Worm (Caenorhabditis elegans) whole organism, L1 larva: ENCODE measurements around the gene ZK813.7.
A peak's percentile ranks its signal among the peaks of the same experiment; 100 is the strongest.

Source experiments
- F16B12.6 ChIP-seq: fragments of 150-350 bp; optimal IDR thresholded peaks from 2 replicates; lab custom pipeline; 2014; ENCODE audit warnings: missing biosample characterization, missing genetic modification characterization
- Y116A8C.19 ChIP-seq: sonication (generic microtip); optimal IDR thresholded peaks from 2 replicates; lab custom pipeline; 2016; ENCODE audit warnings: missing compliant biosample characterization, missing genetic modification characterization, borderline replicate concordance
- aha-1 ChIP-seq: fragments of 150-350 bp; optimal IDR thresholded peaks from 2 replicates; lab custom pipeline; 2014; ENCODE audit warnings: missing biosample characterization, missing genetic modification characterization
- ama-1 ChIP-seq: fragments of 150-350 bp; optimal IDR thresholded peaks from 2 replicates; lab custom pipeline; 2014
- ceh-8 ChIP-seq: fragments of 200-800 bp; sonication (Bioruptor generic); optimal IDR thresholded peaks from 2 replicates; lab custom pipeline; 2018; ENCODE audit warnings: mild to moderate bottlenecking, missing genetic modification characterization, moderate library complexity, missing compliant biosample characterization
- ceh-82 ChIP-seq, 3 experiments: fragments of 150-350 bp in 1 of 3; sonication (generic microtip) in 2 of 3; optimal IDR thresholded peaks; 2 replicates each; lab custom pipeline; 2014 to 2017; ENCODE audit warnings: missing biosample characterization in 3 of 3, missing genetic modification characterization in 3 of 3
- ceh-88 ChIP-seq: fragments of 200-800 bp; sonication (Bioruptor generic); IDR thresholded peaks from 2 replicates; pipeline ENCODE4 v1.3.6; 2022; ENCODE audit warnings: missing genetic modification characterization, missing compliant biosample characterization
- dsc-1 ChIP-seq: sonication (generic microtip); optimal IDR thresholded peaks from 2 replicates; lab custom pipeline; 2016; ENCODE audit warnings: mild to moderate bottlenecking, missing genetic modification characterization, missing compliant biosample characterization
- egl-27 ChIP-seq, 2 experiments: fragments of 150-350 bp in 1 of 2; sonication (generic microtip); optimal IDR thresholded peaks; 3 replicates each; lab custom pipeline; 2017 to 2018; ENCODE audit warnings: missing biosample characterization in 2 of 2, missing genetic modification characterization in 2 of 2, missing genetic modification reagents in 2 of 2
- elt-3 ChIP-seq, 6 experiments: fragments of 150-350 bp in 1 of 6; sonication (generic microtip); optimal IDR thresholded peaks; 2 replicates each; lab custom pipeline; 2017 to 2018; ENCODE audit warnings: missing biosample characterization in 6 of 6, missing genetic modification characterization in 6 of 6, inconsistent platforms in 1 of 6
- fkh-10 ChIP-seq: sonication (generic microtip); optimal IDR thresholded peaks from 2 replicates; lab custom pipeline; 2017; ENCODE audit warnings: missing biosample characterization, missing genetic modification reagents, missing genetic modification characterization
- fkh-4 ChIP-seq: sonication (generic microtip); optimal IDR thresholded peaks from 2 replicates; lab custom pipeline; 2016; ENCODE audit warnings: missing compliant biosample characterization, missing genetic modification characterization, borderline replicate concordance
- fkh-8 ChIP-seq: sonication (generic microtip); optimal IDR thresholded peaks from 2 replicates; lab custom pipeline; 2016; ENCODE audit warnings: mild to moderate bottlenecking, missing genetic modification characterization, missing compliant biosample characterization
- grh-1 ChIP-seq: fragments of 200-800 bp; sonication (Bioruptor generic); IDR thresholded peaks from 2 replicates; pipeline ENCODE4 v1.3.6; 2022; ENCODE audit warnings: missing genetic modification reagents, missing genetic modification characterization, missing compliant biosample characterization
- hlh-4 ChIP-seq: sonication (generic microtip); optimal IDR thresholded peaks from 2 replicates; lab custom pipeline; 2016; ENCODE audit warnings: mild to moderate bottlenecking, missing genetic modification characterization, missing compliant biosample characterization
- irx-1 ChIP-seq: sonication (generic microtip); optimal IDR thresholded peaks from 2 replicates; lab custom pipeline; 2016; ENCODE audit warnings: missing genetic modification characterization, missing compliant biosample characterization
- jun-1 ChIP-seq: fragments of 150-350 bp; optimal IDR thresholded peaks from 2 replicates; lab custom pipeline; 2014; ENCODE audit warnings: missing biosample characterization, missing genetic modification reagents, missing genetic modification characterization
- lin-35 ChIP-seq, 2 experiments: fragments of 150-350 bp; optimal IDR thresholded peaks; 2 replicates each; lab custom pipeline; 2014; ENCODE audit warnings: missing biosample characterization in 2 of 2, missing genetic modification characterization in 2 of 2, missing genetic modification reagents in 2 of 2
- lir-3 ChIP-seq: sonication (generic microtip); optimal IDR thresholded peaks from 2 replicates; lab custom pipeline; 2016; ENCODE audit warnings: mild to moderate bottlenecking, missing genetic modification characterization, moderate library complexity, missing compliant biosample characterization; ENCODE audit not compliant: poor library complexity
- mef-2 ChIP-seq: fragments of 150-350 bp; optimal IDR thresholded peaks from 2 replicates; lab custom pipeline; 2014; ENCODE audit warnings: missing biosample characterization, missing genetic modification characterization
- nhr-19 ChIP-seq: fragments of 200-800 bp; sonication (Bioruptor generic); conservative IDR thresholded peaks from 2 replicates; pipeline ENCODE4 v1.3.6; 2022; ENCODE audit warnings: missing genetic modification characterization, missing compliant biosample characterization
- nhr-20 ChIP-seq: sonication (generic microtip); optimal IDR thresholded peaks from 2 replicates; lab custom pipeline; 2016; ENCODE audit warnings: mild to moderate bottlenecking, missing genetic modification characterization, missing compliant biosample characterization
- nhr-47 ChIP-seq: sonication (generic microtip); optimal IDR thresholded peaks from 2 replicates; lab custom pipeline; 2016; ENCODE audit warnings: mild to moderate bottlenecking, missing genetic modification characterization, moderate library complexity, missing compliant biosample characterization
- nhr-71 ChIP-seq: sonication (generic microtip); optimal IDR thresholded peaks from 2 replicates; lab custom pipeline; 2016; ENCODE audit warnings: mild to moderate bottlenecking, missing genetic modification characterization, moderate library complexity, missing compliant biosample characterization
- nhr-76 ChIP-seq: sonication (generic microtip); optimal IDR thresholded peaks from 2 replicates; lab custom pipeline; 2017; ENCODE audit warnings: missing biosample characterization, missing genetic modification characterization
- nhr-84 ChIP-seq: sonication (generic microtip); optimal IDR thresholded peaks from 2 replicates; lab custom pipeline; 2017; ENCODE audit warnings: missing biosample characterization, missing genetic modification characterization
- nhr-85 ChIP-seq: sonication (generic microtip); peaks from one replicate; lab custom pipeline; 2016; ENCODE audit warnings: missing genetic modification characterization, inconsistent platforms, missing compliant biosample characterization
- pax-3 ChIP-seq: fragments of 200-800 bp; sonication (Bioruptor generic); optimal IDR thresholded peaks from 2 replicates; lab custom pipeline; 2018; ENCODE audit warnings: mild to moderate bottlenecking, missing genetic modification characterization, moderate library complexity, missing compliant biosample characterization
- rnt-1 ChIP-seq: sonication (generic microtip); optimal IDR thresholded peaks from 2 replicates; lab custom pipeline; 2016; ENCODE audit warnings: mild to moderate bottlenecking, missing genetic modification characterization, moderate library complexity, missing compliant biosample characterization
- snpc-4 ChIP-seq: fragments of 150-350 bp; optimal IDR thresholded peaks from 2 replicates; lab custom pipeline; 2014; ENCODE audit warnings: missing biosample characterization, missing genetic modification characterization
- sox-4 ChIP-seq: sonication (generic microtip); optimal IDR thresholded peaks from 2 replicates; lab custom pipeline; 2016; ENCODE audit warnings: missing genetic modification characterization, missing compliant biosample characterization
- sptf-1 ChIP-seq: fragments of 150-350 bp; optimal IDR thresholded peaks from 2 replicates; lab custom pipeline; 2014; ENCODE audit warnings: missing biosample characterization, missing genetic modification characterization
- tbx-2 ChIP-seq: sonication (generic microtip); optimal IDR thresholded peaks from 2 replicates; lab custom pipeline; 2016; ENCODE audit warnings: missing genetic modification characterization, missing compliant biosample characterization
- unc-130 ChIP-seq: fragments of 150-350 bp; optimal IDR thresholded peaks from 2 replicates; lab custom pipeline; 2017; ENCODE audit warnings: missing biosample characterization, missing genetic modification characterization, inconsistent platforms
- unc-98 ChIP-seq: fragments of 200-800 bp; sonication (Bioruptor generic); IDR thresholded peaks from 2 replicates; pipeline ENCODE4 v1.3.6; 2022; ENCODE audit warnings: missing genetic modification characterization, missing compliant biosample characterization
- vab-15 ChIP-seq: sonication (generic microtip); optimal IDR thresholded peaks from 2 replicates; lab custom pipeline; 2017; ENCODE audit warnings: missing genotype, mild to moderate bottlenecking, missing genetic modification characterization, missing compliant biosample characterization
- zag-1 ChIP-seq: fragments of 150-350 bp; optimal IDR thresholded peaks from 2 replicates; lab custom pipeline; 2014; ENCODE audit warnings: missing biosample characterization, missing genetic modification characterization

Gene ZK813.7

DNA sequence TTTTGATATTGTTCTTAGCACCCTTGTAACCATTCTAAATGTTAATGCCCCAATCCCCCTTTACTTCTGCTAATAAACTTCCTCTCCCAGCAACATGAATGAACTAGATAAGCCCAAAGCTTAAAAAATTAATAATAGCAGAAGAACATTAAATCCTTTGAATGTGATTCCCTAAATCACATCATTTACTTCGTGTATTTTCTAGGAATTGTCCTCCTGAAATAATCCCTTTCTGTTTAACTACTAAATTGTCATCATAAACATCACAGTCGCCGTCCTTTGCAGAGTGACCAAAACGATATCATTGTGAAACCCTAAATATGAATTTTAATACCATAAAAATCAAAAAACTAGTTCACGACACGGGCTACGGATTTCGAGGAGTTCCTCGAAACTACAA is 28.6 kb upstream of the ZK813.7 start:
- TF ChIP-seq nhr-85 (no peak), aha-1 (tag; lab: Kevin White, UChicago) (no peak), nhr-47 (tag; lab: Kevin White, UChicago) (peak; percentile 17), nhr-84 (no peak), egl-27 (tag; optimal IDR thresholded peaks at IDR 0.05; lab: Kevin White, UChicago) (no peak), zag-1 (tag; lab: Kevin White, UChicago) (no peak), dsc-1 (peak; percentile 87), pax-3 (tag; lab: Kevin White, UChicago) (peak; percentile 58), fkh-8 (peak; percentile 6), sox-4 (tag; lab: Kevin White, UChicago) (peak; percentile 34)

DNA sequence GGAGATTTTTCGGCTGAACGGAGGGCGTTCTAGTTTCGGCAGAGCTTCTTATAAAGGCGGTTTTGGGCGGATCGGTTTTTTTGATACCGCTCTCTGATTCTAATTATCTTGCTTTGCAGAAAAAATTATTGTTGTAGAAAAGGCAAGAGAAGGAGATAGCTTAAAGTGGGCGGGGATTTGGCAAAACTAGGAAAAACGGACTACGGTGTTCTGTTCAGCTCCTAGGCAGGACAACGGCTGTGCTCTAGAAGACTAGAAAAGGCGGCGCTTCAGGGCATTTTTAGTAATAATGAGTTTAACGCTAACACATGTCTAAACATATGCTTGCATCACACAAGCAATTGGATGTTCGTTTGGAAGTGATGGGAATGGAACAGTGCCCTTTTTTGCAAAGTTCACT is 25.5 kb upstream of the ZK813.7 start, which contains the start of gene C04F6.7:
TSS of gene C04F6.7 (minus strand) at position 101 of the 400 bp plus-strand sequence.
- TF ChIP-seq fkh-10 (GFP tag; lab: Kevin White, UChicago) (no peak), fkh-4 (tag; lab: Kevin White, UChicago) (no peak), rnt-1 (tag; lab: Kevin White, UChicago) (no peak), grh-1 (GFP tag; lab: Robert Waterston, UW) (no peak), ceh-88 (GFP tag; lab: Robert Waterston, UW) (no peak), ceh-82 (tag; optimal IDR thresholded peaks at IDR 0.05; lab: Kevin White, UChicago) (no peak), snpc-4 (tag; lab: Kevin White, UChicago) (no peak), Y116A8C.19 (tag; lab: Kevin White, UChicago) (no peak)

DNA sequence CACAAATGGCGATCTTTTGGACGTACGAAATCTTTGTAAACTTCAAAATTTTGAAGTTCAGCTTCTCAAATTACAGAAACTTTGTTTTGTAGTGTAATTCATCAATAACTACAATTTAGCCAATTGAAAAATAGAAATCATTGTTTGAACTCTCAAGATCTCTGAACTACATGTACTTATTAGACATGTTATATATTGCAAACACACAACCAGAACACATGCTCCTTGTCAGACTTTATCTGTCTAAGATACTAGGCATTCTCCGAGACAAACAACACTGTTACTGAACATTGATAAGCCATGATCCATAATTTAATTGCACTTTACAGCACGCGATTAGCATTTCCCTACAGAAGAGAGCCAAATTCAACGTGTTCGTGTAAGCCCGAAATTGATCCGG is 20.1 kb upstream of the ZK813.7 start, which contains the start of gene ZK813.6:
TSS of gene ZK813.6 (plus strand) at position 301 of the 400 bp plus-strand sequence.
- TF ChIP-seq ama-1 (lab: Kevin White, UChicago), result no peak

ce11 chrX:3429122-3429521 is 15.5 kb upstream of the ZK813.7 start:
- TF ChIP-seq fkh-10 (GFP tag; lab: Kevin White, UChicago), result peak; percentile 59
- TF ChIP-seq vab-15 (tag; lab: Kevin White, UChicago), result no peak
- TF ChIP-seq, all 84 proteins: peak for 1

DNA sequence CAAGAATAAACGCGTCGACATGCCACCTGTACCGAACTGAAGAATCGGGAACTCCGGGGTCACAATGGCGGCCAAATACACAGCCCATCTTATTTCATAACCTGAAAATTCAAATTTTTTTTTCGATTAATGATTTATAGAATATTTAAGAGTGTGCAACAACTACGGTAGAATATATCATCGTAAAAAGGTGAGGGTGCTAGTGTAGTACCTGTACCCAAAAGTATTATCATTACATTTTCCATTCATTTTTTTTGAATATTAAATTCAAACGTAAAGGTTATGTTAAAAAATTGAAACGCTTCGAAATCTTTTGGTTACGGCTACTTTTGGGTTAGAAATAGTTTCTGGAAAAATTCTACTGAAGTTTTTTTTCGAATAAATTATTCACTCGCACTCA is 14.6 kb upstream of the ZK813.7 start, which contains the start of gene ZK813.4:
TSS of gene ZK813.4 (minus strand) at position 101 of the 400 bp plus-strand sequence.
- TF ChIP-seq F16B12.6 (tag; lab: Kevin White, UChicago) (no peak), unc-130 (tag; lab: Kevin White, UChicago) (no peak), jun-1 (tag; lab: Kevin White, UChicago) (no peak), lin-35 (GFP tag; optimal IDR thresholded peaks at IDR 0.05; lab: Kevin White, UChicago) (no peak), elt-3 (tag; optimal IDR thresholded peaks at IDR 0.05; lab: Kevin White, UChicago) (no peak), hlh-4 (no peak), sptf-1 (tag; lab: Kevin White, UChicago) (no peak), unc-98 (GFP tag; lab: Robert Waterston, UW) (no peak), nhr-84 (no peak), nhr-71 (tag; lab: Kevin White, UChicago) (no peak), irx-1 (tag; lab: Kevin White, UChicago) (no peak), lir-3 (no peak), nhr-20 (tag; lab: Kevin White, UChicago) (no peak), tbx-2 (tag; lab: Kevin White, UChicago) (no peak), nhr-76 (tag; lab: Kevin White, UChicago) (no peak), ceh-8 (GFP tag; lab: Kevin White, UChicago) (no peak), rnt-1 (tag; lab: Kevin White, UChicago) (no peak), mef-2 (tag; lab: Kevin White, UChicago) (no peak), nhr-19 (GFP tag; lab: Robert Waterston, UW) (no peak)
